Worm (Caenorhabditis elegans) whole organism, early embryonic: ENCODE results near the gene rpi-1.

Experiments
- aly-1 ChIP-seq: sonication (generic microtip); optimal IDR thresholded peaks from 2 replicates; lab custom pipeline; 2016; ENCODE audit warnings: missing genetic modification characterization, missing compliant biosample characterization
- ama-1 ChIP-seq: fragments of 150-350 bp; optimal IDR thresholded peaks from 2 replicates; lab custom pipeline; 2014
- ets-7 ChIP-seq: sonication (generic microtip); optimal IDR thresholded peaks from 2 replicates; lab custom pipeline; 2016; ENCODE audit warnings: missing genotype, missing genetic modification characterization, missing compliant biosample characterization
- flt-1 ChIP-seq: fragments of 200-800 bp; sonication (Bioruptor generic); IDR thresholded peaks from 2 replicates; pipeline ENCODE4 v1.3.6; 2022; ENCODE audit warnings: missing genetic modification characterization, missing compliant biosample characterization
- hmbx-1 ChIP-seq: sonication (generic microtip); optimal IDR thresholded peaks from 2 replicates; lab custom pipeline; 2016; ENCODE audit warnings: mild to moderate bottlenecking, missing genetic modification characterization, missing compliant biosample characterization
- hmg-4 ChIP-seq: fragments of 200-800 bp; sonication (Bioruptor generic); optimal IDR thresholded peaks from 2 replicates; lab custom pipeline; 2018; ENCODE audit warnings: mild to moderate bottlenecking, missing genetic modification characterization, missing compliant biosample characterization
- pes-1 ChIP-seq: fragments of 200-800 bp; sonication (Bioruptor generic); IDR thresholded peaks from 2 replicates; pipeline ENCODE4 v1.3.6; 2022; ENCODE audit warnings: missing genetic modification reagents, missing genetic modification characterization, missing compliant biosample characterization
- tbx-37 ChIP-seq: fragments of 200-800 bp; sonication (Bioruptor generic); conservative IDR thresholded peaks from 2 replicates; pipeline ENCODE4 v1.3.6; 2022; ENCODE audit warnings: missing genetic modification reagents, missing genetic modification characterization, missing compliant biosample characterization

- TF ChIP-seq flt-1 (GFP tag; lab: Robert Waterston, UW) (no peak), ama-1 (lab: Kevin White, UChicago) (no peak), ets-7 (tag; lab: Kevin White, UChicago) (no peak), hmg-4 (GFP tag; lab: Kevin White, UChicago) (no peak), aly-1 (tag; lab: Kevin White, UChicago) (no peak), pes-1 (GFP tag; lab: Robert Waterston, UW) (no peak), hmbx-1 (tag; lab: Kevin White, UChicago) (no peak), tbx-37 (GFP tag; lab: Robert Waterston, UW) (no peak)
Measured at ce11 chrII:13919100-13919499, 43.1 kb downstream of the rpi-1 start.
